Worm (Caenorhabditis elegans) whole organism, early embryonic: Measurements from ENCODE around the gene fipr-13.

ENCODE experiments used
- B0310.2 ChIP-seq: sonication (generic microtip); optimal IDR thresholded peaks from 2 replicates; lab custom pipeline; 2016; ENCODE audit warnings: mild to moderate bottlenecking, missing genetic modification characterization, missing compliant biosample characterization
- F13C5.2 ChIP-seq: sonication (generic microtip); optimal IDR thresholded peaks from 2 replicates; lab custom pipeline; 2017; ENCODE audit warnings: mild to moderate bottlenecking, missing genetic modification characterization, inconsistent platforms, missing compliant biosample characterization
- aly-1 ChIP-seq: sonication (generic microtip); optimal IDR thresholded peaks from 2 replicates; lab custom pipeline; 2016; ENCODE audit warnings: missing genetic modification characterization, missing compliant biosample characterization
- ama-1 ChIP-seq: fragments of 150-350 bp; optimal IDR thresholded peaks from 2 replicates; lab custom pipeline; 2014
- ceh-13 ChIP-seq: fragments of 200-800 bp; sonication (Bioruptor generic); optimal IDR thresholded peaks from 2 replicates; lab custom pipeline; 2018; ENCODE audit warnings: mild to moderate bottlenecking, missing genetic modification characterization, missing compliant biosample characterization
- ceh-36 ChIP-seq: sonication (generic microtip); optimal IDR thresholded peaks from 2 replicates; lab custom pipeline; 2016; ENCODE audit warnings: missing genetic modification characterization, inconsistent platforms, missing compliant biosample characterization
- ets-7 ChIP-seq: sonication (generic microtip); optimal IDR thresholded peaks from 2 replicates; lab custom pipeline; 2016; ENCODE audit warnings: missing genotype, missing genetic modification characterization, missing compliant biosample characterization
- flt-1 ChIP-seq: fragments of 200-800 bp; sonication (Bioruptor generic); IDR thresholded peaks from 2 replicates; pipeline ENCODE4 v1.3.6; 2022; ENCODE audit warnings: missing genetic modification characterization, missing compliant biosample characterization
- hmbx-1 ChIP-seq: sonication (generic microtip); optimal IDR thresholded peaks from 2 replicates; lab custom pipeline; 2016; ENCODE audit warnings: mild to moderate bottlenecking, missing genetic modification characterization, missing compliant biosample characterization
- hmg-4 ChIP-seq: fragments of 200-800 bp; sonication (Bioruptor generic); optimal IDR thresholded peaks from 2 replicates; lab custom pipeline; 2018; ENCODE audit warnings: mild to moderate bottlenecking, missing genetic modification characterization, missing compliant biosample characterization
- hnd-1 ChIP-seq: sonication (generic microtip); optimal IDR thresholded peaks from 2 replicates; lab custom pipeline; 2016; ENCODE audit warnings: missing genetic modification characterization, missing compliant biosample characterization
- pes-1 ChIP-seq: fragments of 200-800 bp; sonication (Bioruptor generic); IDR thresholded peaks from 2 replicates; pipeline ENCODE4 v1.3.6; 2022; ENCODE audit warnings: missing genetic modification reagents, missing genetic modification characterization, missing compliant biosample characterization
- scrt-1 ChIP-seq: fragments of 200-800 bp; sonication (Bioruptor generic); IDR thresholded peaks from 2 replicates; pipeline ENCODE4 v1.3.6; 2022; ENCODE audit warnings: missing genetic modification characterization, missing compliant biosample characterization
- sea-1 ChIP-seq: fragments of 200-800 bp; sonication (Bioruptor generic); conservative IDR thresholded peaks from 2 replicates; pipeline ENCODE4 v1.3.6; 2022; ENCODE audit warnings: missing genetic modification characterization, missing compliant biosample characterization
- tbx-11 ChIP-seq: fragments of 200-800 bp; sonication (Bioruptor generic); IDR thresholded peaks from 2 replicates; pipeline ENCODE4 v1.3.6; 2022; ENCODE audit warnings: missing genetic modification characterization, missing compliant biosample characterization
- tbx-37 ChIP-seq: fragments of 200-800 bp; sonication (Bioruptor generic); conservative IDR thresholded peaks from 2 replicates; pipeline ENCODE4 v1.3.6; 2022; ENCODE audit warnings: missing genetic modification reagents, missing genetic modification characterization, missing compliant biosample characterization
- tra-4 ChIP-seq: sonication (generic microtip); optimal IDR thresholded peaks from 2 replicates; lab custom pipeline; 2017; ENCODE audit warnings: missing genetic modification characterization, missing compliant biosample characterization

fipr-13 gene

DNA sequence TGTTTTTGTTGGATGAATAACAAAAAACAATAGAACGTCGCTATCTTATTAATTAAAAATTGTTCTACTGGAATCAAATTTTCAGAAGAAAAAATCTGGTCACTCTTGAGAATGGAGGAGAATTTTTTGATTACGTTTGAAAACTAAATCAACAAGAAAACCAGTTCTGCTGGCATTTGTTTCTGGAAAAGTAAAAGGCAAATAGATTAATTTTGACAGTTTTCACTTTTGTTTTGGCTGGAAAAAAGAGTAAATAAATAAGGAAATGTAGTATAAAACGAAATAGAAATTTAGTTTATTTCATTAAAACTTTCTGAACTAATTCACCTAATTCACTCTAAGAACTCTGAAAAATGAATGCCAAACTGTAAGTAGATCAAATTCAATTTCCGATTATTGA lies at the start of gene fipr-13:
Gene fipr-13 (plus strand): TSS at position 301 of the 400 bp plus-strand sequence.
- TF ChIP-seq ceh-36 (tag; lab: Kevin White, UChicago), result no peak
- no peak for TF ChIP-seq B0310.2 (tag; lab: Kevin White, UChicago)
- TF ChIP-seq ets-7, result no peak
- no peak for TF ChIP-seq F13C5.2 (tag; lab: Kevin White, UChicago)
- no peak for TF ChIP-seq flt-1 (GFP tag; lab: Robert Waterston, UW)
- TF ChIP-seq hnd-1 (tag; lab: Kevin White, UChicago), result no peak

DNA sequence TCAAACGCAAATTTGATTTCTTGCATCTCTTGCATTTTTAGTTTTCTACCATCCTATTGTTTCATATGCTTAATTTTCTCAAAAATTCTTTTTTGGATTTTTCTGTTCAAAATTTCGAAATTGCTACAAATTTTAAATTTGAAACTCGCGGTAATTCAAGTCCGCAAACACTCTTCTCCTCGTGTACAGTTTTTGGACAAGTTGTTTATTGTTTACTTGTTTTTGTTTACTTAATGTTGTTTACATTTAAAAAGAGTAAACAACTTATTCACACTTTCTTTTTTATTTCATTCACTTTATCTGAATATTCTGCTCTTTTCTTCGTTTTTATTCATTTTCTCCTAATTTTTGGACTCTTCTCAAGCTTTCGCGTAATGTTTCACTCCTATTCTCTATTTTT lies 46.0 kb upstream of the fipr-13 start:
- no peak for TF ChIP-seq ceh-36 (tag; lab: Kevin White, UChicago)
- no peak for TF ChIP-seq B0310.2 (tag; lab: Kevin White, UChicago)
- TF ChIP-seq F13C5.2 (tag; lab: Kevin White, UChicago), result no peak
- TF ChIP-seq flt-1 (GFP tag; lab: Robert Waterston, UW), result no peak
- no peak for TF ChIP-seq ets-7
- TF ChIP-seq hnd-1 (tag; lab: Kevin White, UChicago), result no peak
- no peak for TF ChIP-seq hmg-4 (GFP tag; lab: Kevin White, UChicago)
- no peak for TF ChIP-seq pes-1 (GFP tag; lab: Robert Waterston, UW)
- no peak for TF ChIP-seq ama-1 (lab: Kevin White, UChicago)
- no peak for TF ChIP-seq aly-1
- TF ChIP-seq tra-4 (tag; lab: Kevin White, UChicago), result no peak
- TF ChIP-seq hmbx-1, result no peak
- no peak for TF ChIP-seq sea-1 (GFP tag; lab: Robert Waterston, UW)
- TF ChIP-seq scrt-1 (GFP tag; lab: Robert Waterston, UW), result no peak

DNA sequence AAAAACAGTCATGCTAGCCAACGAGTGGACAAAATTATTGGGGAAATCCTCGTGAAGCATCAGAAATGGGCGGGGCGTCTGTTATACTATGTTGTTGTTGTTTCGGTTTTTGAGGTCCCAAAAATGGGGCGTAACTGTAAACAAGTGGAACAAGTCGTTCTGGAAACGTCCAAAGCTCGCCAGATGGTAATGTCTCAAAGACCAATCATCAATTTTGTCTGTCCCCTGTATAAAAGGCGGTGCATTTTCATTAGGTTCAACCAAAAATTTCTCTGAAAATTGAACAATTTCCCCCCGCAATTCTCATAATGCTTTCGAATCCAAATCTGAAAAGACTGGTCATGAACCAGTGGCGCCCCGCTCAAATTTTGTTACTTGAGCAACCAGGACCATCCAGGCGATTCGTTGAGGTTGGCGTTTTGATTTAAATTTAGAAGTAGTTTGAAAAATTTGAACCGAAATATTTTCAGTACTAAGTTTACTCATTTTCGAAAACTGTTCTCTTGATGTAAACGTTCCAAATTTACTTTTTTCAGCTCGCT lies 45.2 kb upstream of the fipr-13 start:
- TF ChIP-seq ets-7 (no peak), tbx-37 (GFP tag; lab: Robert Waterston, UW) (no peak), aly-1 (no peak), sea-1 (GFP tag; lab: Robert Waterston, UW) (no peak), tbx-11 (no peak), scrt-1 (GFP tag; lab: Robert Waterston, UW) (no peak), hnd-1 (tag; lab: Kevin White, UChicago) (no peak), ceh-36 (tag; lab: Kevin White, UChicago) (no peak), ama-1 (lab: Kevin White, UChicago) (no peak), flt-1 (GFP tag; lab: Robert Waterston, UW) (no peak), ceh-13 (no peak), hmg-4 (GFP tag; lab: Kevin White, UChicago) (no peak), F13C5.2 (tag; lab: Kevin White, UChicago) (no peak)

DNA sequence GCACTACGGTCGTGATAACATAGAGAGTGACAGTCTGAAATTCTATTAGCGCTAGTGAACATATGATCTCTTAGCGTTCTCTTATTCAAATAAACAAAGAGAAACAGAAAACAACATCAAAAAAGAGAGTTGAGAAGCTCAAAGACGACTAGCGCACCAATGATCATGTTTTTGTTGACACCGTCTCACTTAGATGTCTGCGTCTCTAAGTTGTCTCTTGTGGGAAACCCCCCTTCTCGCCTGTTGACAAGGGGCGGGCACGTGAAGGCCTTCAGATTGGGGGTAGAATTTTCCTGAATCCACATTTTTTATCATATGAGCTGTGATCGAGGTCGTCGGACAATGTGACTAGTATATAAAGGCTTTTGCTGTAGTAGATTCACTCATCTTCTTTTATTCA lies 44.4 kb upstream of the fipr-13 start:
- TF ChIP-seq ama-1 (lab: Kevin White, UChicago), result no peak
- no peak for TF ChIP-seq sea-1 (GFP tag; lab: Robert Waterston, UW)
- no peak for TF ChIP-seq B0310.2 (tag; lab: Kevin White, UChicago)
- no peak for TF ChIP-seq ceh-13
- TF ChIP-seq ets-7, result no peak
- no peak for TF ChIP-seq flt-1 (GFP tag; lab: Robert Waterston, UW)
- no peak for TF ChIP-seq hnd-1 (tag; lab: Kevin White, UChicago)
- TF ChIP-seq pes-1 (GFP tag; lab: Robert Waterston, UW), result no peak
- no peak for TF ChIP-seq aly-1
- TF ChIP-seq ceh-36 (tag; lab: Kevin White, UChicago), result no peak
- no peak for TF ChIP-seq F13C5.2 (tag; lab: Kevin White, UChicago)

DNA sequence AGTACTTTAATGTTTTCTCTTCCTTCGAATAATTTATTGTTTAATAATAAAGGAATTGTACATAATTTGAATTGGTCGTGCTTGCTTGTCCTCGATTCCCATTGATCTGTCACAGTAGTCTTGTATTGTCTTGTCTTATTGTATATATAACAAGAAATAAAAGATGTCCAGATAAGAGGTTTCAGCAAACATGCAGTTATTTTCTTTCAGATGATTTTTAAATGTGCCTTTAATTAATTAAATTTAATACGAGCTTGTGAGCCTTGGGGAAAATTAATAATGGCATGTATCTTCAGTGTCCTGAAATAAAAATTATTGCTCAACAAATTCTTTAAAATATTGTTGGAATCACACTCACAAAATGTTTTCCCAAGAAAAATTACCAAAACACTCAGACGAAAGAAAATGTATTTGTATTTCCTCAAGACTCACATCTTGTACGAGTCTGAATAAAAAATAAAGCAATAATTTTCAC lies 41.2 kb upstream of the fipr-13 start:
- TF ChIP-seq B0310.2 (tag; lab: Kevin White, UChicago) (no peak), scrt-1 (GFP tag; lab: Robert Waterston, UW) (no peak), ceh-13 (no peak), sea-1 (GFP tag; lab: Robert Waterston, UW) (no peak), F13C5.2 (tag; lab: Kevin White, UChicago) (no peak), hmg-4 (GFP tag; lab: Kevin White, UChicago) (no peak), pes-1 (GFP tag; lab: Robert Waterston, UW) (no peak), flt-1 (GFP tag; lab: Robert Waterston, UW) (no peak), hmbx-1 (no peak), ceh-36 (tag; lab: Kevin White, UChicago) (no peak), ets-7 (no peak), tbx-11 (no peak), aly-1 (no peak), hnd-1 (tag; lab: Kevin White, UChicago) (no peak), ama-1 (lab: Kevin White, UChicago) (no peak), tbx-37 (GFP tag; lab: Robert Waterston, UW) (no peak), tra-4 (tag; lab: Kevin White, UChicago) (no peak)

DNA sequence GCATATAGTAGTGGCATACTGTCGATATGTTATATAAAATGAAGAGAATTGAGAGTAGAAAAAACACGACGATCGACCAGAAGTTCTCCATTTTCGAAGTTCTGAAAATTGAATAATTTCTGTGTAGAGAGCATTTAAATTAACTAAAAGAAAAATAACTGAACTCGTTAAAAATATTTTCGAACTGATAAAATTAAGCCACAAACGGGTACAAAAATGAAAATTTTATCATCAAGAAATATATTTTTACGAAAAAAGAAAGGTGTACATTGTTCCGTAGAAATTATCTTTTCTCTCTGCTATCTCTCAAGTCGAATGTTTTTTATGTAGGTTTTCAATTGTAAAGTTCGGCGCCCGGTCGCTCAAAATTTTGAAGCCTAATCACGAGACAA lies 33.3 kb upstream of the fipr-13 start, which contains the start of gene acl-2:
Gene acl-2 (minus strand): TSS at position 101 of the 392 bp plus-strand sequence.
- TF ChIP-seq F13C5.2 (tag; lab: Kevin White, UChicago) (no peak), flt-1 (GFP tag; lab: Robert Waterston, UW) (no peak), scrt-1 (GFP tag; lab: Robert Waterston, UW) (no peak), ceh-13 (no peak), tra-4 (tag; lab: Kevin White, UChicago) (no peak), tbx-37 (GFP tag; lab: Robert Waterston, UW) (no peak), ets-7 (no peak), sea-1 (GFP tag; lab: Robert Waterston, UW) (no peak), B0310.2 (tag; lab: Kevin White, UChicago) (no peak), tbx-11 (no peak), ceh-36 (tag; lab: Kevin White, UChicago) (no peak), pes-1 (GFP tag; lab: Robert Waterston, UW) (no peak), hnd-1 (tag; lab: Kevin White, UChicago) (no peak), hmbx-1 (no peak), aly-1 (no peak), ama-1 (lab: Kevin White, UChicago) (no peak), hmg-4 (GFP tag; lab: Kevin White, UChicago) (no peak)
